Fruit fly (Drosophila melanogaster) whole organism, adult: ENCODE data around the gene Snx27.

Experiments
- CG11617 ChIP-seq: fragments of 200-800 bp; sonication (Bioruptor generic); optimal IDR thresholded peaks from 2 replicates; lab custom pipeline; 2017; ENCODE audit warnings: mild to moderate bottlenecking, missing biosample characterization, missing genetic modification reagents, missing genetic modification characterization
- CG12768 ChIP-seq: fragments of 200-800 bp; sonication (Bioruptor generic); optimal IDR thresholded peaks from 2 replicates; lab custom pipeline; 2017; ENCODE audit warnings: missing biosample characterization, missing genetic modification characterization, mild to moderate bottlenecking, moderate library complexity, missing genetic modification reagents
- CG14711 ChIP-seq: fragments of 200-800 bp; sonication (Bioruptor generic); optimal IDR thresholded peaks from 2 replicates; lab custom pipeline; 2018; ENCODE audit warnings: missing biosample characterization, mild to moderate bottlenecking, missing genetic modification characterization, moderate library complexity
- CG1620 ChIP-seq: fragments of 200-800 bp; sonication (Bioruptor generic); optimal IDR thresholded peaks from 2 replicates; lab custom pipeline; 2016; ENCODE audit warnings: missing biosample characterization, missing genetic modification characterization
- CG33017 ChIP-seq: fragments of 200-800 bp; sonication (Bioruptor generic); optimal IDR thresholded peaks from 2 replicates; lab custom pipeline; 2018; ENCODE audit warnings: missing biosample characterization, mild to moderate bottlenecking, missing genetic modification characterization, moderate library complexity
- CG5204 ChIP-seq: fragments of 200-800 bp; sonication (Bioruptor generic); optimal IDR thresholded peaks from 2 replicates; lab custom pipeline; 2016; ENCODE audit warnings: missing biosample characterization, missing genetic modification characterization
- CG7045 ChIP-seq: fragments of 200-800 bp; sonication (Bioruptor generic); optimal IDR thresholded peaks from 2 replicates; lab custom pipeline; 2017; ENCODE audit warnings: missing biosample characterization, mild to moderate bottlenecking, missing genetic modification characterization
- CG7101 ChIP-seq: fragments of 200-800 bp; sonication (Bioruptor generic); optimal IDR thresholded peaks from 2 replicates; lab custom pipeline; 2018; ENCODE audit warnings: missing biosample characterization, mild to moderate bottlenecking, missing genetic modification characterization, moderate library complexity
- Clk ChIP-seq: fragments of 200-800 bp; sonication (Bioruptor generic); optimal IDR thresholded peaks from 2 replicates; lab custom pipeline; 2017; ENCODE audit warnings: missing biosample characterization, missing genetic modification characterization
- Crg-1 ChIP-seq: fragments of 200-800 bp; sonication (Bioruptor generic); optimal IDR thresholded peaks from 2 replicates; lab custom pipeline; 2016; ENCODE audit warnings: missing biosample characterization, missing genetic modification characterization
- Hr96 ChIP-seq: fragments of 200-800 bp; sonication (Bioruptor generic); optimal IDR thresholded peaks from 2 replicates; lab custom pipeline; 2016; ENCODE audit warnings: missing biosample characterization, missing genetic modification characterization
- Mnt ChIP-seq: fragments of 200-800 bp; sonication (Bioruptor generic); optimal IDR thresholded peaks from 2 replicates; lab custom pipeline; 2016; ENCODE audit warnings: missing biosample characterization, mild to moderate bottlenecking, missing genetic modification characterization
- bab1 ChIP-seq: fragments of 200-800 bp; sonication (Bioruptor generic); optimal IDR thresholded peaks from 3 replicates; lab custom pipeline; 2019; ENCODE audit warnings: missing biosample characterization, mild to moderate bottlenecking, missing genetic modification characterization, moderate library complexity
- cic ChIP-seq: fragments of 200-800 bp; sonication (Bioruptor generic); optimal IDR thresholded peaks from 2 replicates; lab custom pipeline; 2017; ENCODE audit warnings: missing biosample characterization, mild to moderate bottlenecking, missing genetic modification characterization, moderate library complexity
- cnc ChIP-seq, 2 experiments: fragments of >200 bp; optimal IDR thresholded peaks; 2 replicates each; lab custom pipeline; 2017
- kay ChIP-seq: fragments of 200-800 bp; sonication (Bioruptor generic); peaks from one replicate; lab custom pipeline; 2016; ENCODE audit warnings: missing biosample characterization, missing genetic modification characterization, borderline replicate concordance
- ovo ChIP-seq: fragments of 200-800 bp; sonication (Bioruptor generic); optimal IDR thresholded peaks from 2 replicates; lab custom pipeline; 2016; ENCODE audit warnings: missing biosample characterization, missing genetic modification characterization
- pad ChIP-seq: fragments of 200-800 bp; sonication (Bioruptor generic); optimal IDR thresholded peaks from 3 replicates; lab custom pipeline; 2017; ENCODE audit warnings: missing biosample characterization, missing genetic modification characterization, mild to moderate bottlenecking, moderate library complexity, missing genetic modification reagents
- tj ChIP-seq: fragments of 200-800 bp; sonication (Bioruptor generic); optimal IDR thresholded peaks from 3 replicates; lab custom pipeline; 2017; ENCODE audit warnings: missing biosample characterization, mild to moderate bottlenecking, missing genetic modification characterization, moderate library complexity
- toe ChIP-seq: fragments of 200-800 bp; sonication (Bioruptor generic); optimal IDR thresholded peaks from 2 replicates; lab custom pipeline; 2016; ENCODE audit warnings: missing biosample characterization, missing genetic modification characterization

Gene Snx27

dm6 chrX:5705899-5706312, 31.9 kb downstream of the Snx27 start:
- TF ChIP-seq CG14711 (tag; lab: Kevin White, UChicago) (peak; percentile 71), ovo (GFP tag; lab: Kevin White, UChicago) (no peak), CG12768 (GFP tag; lab: Kevin White, UChicago) (peak; percentile 66), Clk (peak; percentile 8), CG5204 (GFP tag; lab: Kevin White, UChicago) (peak; percentile 51), tj (GFP tag; lab: Kevin White, UChicago) (peak; percentile 30), CG1620 (GFP tag; lab: Kevin White, UChicago) (peak; percentile 33), cnc (optimal IDR thresholded peaks at IDR 0.05; lab: Kevin White, UChicago) (no peak), pad (GFP tag; lab: Kevin White, UChicago) (peak; percentile 32), Crg-1 (GFP tag; lab: Kevin White, UChicago) (no peak), cic (GFP tag; lab: Kevin White, UChicago) (peak; percentile 33), CG7101 (peak; percentile 72), Hr96 (GFP tag; lab: Kevin White, UChicago) (peak; percentile 50), CG7045 (GFP tag; lab: Kevin White, UChicago) (peak; percentile 64), Mnt (GFP tag; lab: Kevin White, UChicago) (peak; percentile 39), CG11617 (GFP tag; lab: Kevin White, UChicago) (peak; percentile 38), CG33017 (peak; percentile 74), bab1 (GFP tag; lab: Kevin White, UChicago) (no peak), toe (GFP tag; lab: Kevin White, UChicago) (peak; percentile 34), kay (GFP tag; lab: Kevin White, UChicago) (peak; percentile 29)

dm6 chrX:5705097-5705496, 32.7 kb downstream of the Snx27 start:
- TF ChIP-seq Hr96 (GFP tag; lab: Kevin White, UChicago) (no peak), CG1620 (GFP tag; lab: Kevin White, UChicago) (no peak), ovo (GFP tag; lab: Kevin White, UChicago) (no peak), Mnt (GFP tag; lab: Kevin White, UChicago) (no peak), cic (GFP tag; lab: Kevin White, UChicago) (no peak), CG11617 (GFP tag; lab: Kevin White, UChicago) (no peak), CG7045 (GFP tag; lab: Kevin White, UChicago) (no peak), Clk (no peak), Crg-1 (GFP tag; lab: Kevin White, UChicago) (no peak), toe (GFP tag; lab: Kevin White, UChicago) (no peak), cnc (optimal IDR thresholded peaks at IDR 0.05; lab: Kevin White, UChicago) (no peak), kay (GFP tag; lab: Kevin White, UChicago) (no peak), pad (GFP tag; lab: Kevin White, UChicago) (no peak)

- TF ChIP-seq Clk (no peak), CG7101 (no peak), Mnt (GFP tag; lab: Kevin White, UChicago) (no peak), CG1620 (GFP tag; lab: Kevin White, UChicago) (no peak), ovo (GFP tag; lab: Kevin White, UChicago) (no peak), bab1 (GFP tag; lab: Kevin White, UChicago) (no peak)
Observed at dm6 chrX:5699824-5700498, 37.9 kb downstream of the Snx27 start.

- no peak for TF ChIP-seq ovo (GFP tag; lab: Kevin White, UChicago)
- TF ChIP-seq CG12768 (GFP tag; lab: Kevin White, UChicago) = no peak
- TF ChIP-seq tj (GFP tag; lab: Kevin White, UChicago) = peak; percentile 7
- TF ChIP-seq CG7045 (GFP tag; lab: Kevin White, UChicago) = peak; percentile 18
- peak; percentile 26 for TF ChIP-seq CG14711 (tag; lab: Kevin White, UChicago)
- no peak for TF ChIP-seq Mnt (GFP tag; lab: Kevin White, UChicago)
- TF ChIP-seq bab1 (GFP tag; lab: Kevin White, UChicago) = no peak
- TF ChIP-seq pad (GFP tag; lab: Kevin White, UChicago) = no peak
- peak; percentile 39 for TF ChIP-seq CG7101
- no peak for TF ChIP-seq kay (GFP tag; lab: Kevin White, UChicago)
- TF ChIP-seq Hr96 (GFP tag; lab: Kevin White, UChicago) = peak; percentile 6
- TF ChIP-seq cnc (optimal IDR thresholded peaks at IDR 0.05; lab: Kevin White, UChicago) = no peak
- no peak for TF ChIP-seq cic (GFP tag; lab: Kevin White, UChicago)
- peak; percentile 18 for TF ChIP-seq CG33017
- peak; percentile 19 for TF ChIP-seq CG1620 (GFP tag; lab: Kevin White, UChicago)
- TF ChIP-seq toe (GFP tag; lab: Kevin White, UChicago) = no peak
- no peak for TF ChIP-seq CG5204 (GFP tag; lab: Kevin White, UChicago)
- no peak for TF ChIP-seq Crg-1 (GFP tag; lab: Kevin White, UChicago)
- no peak for TF ChIP-seq Clk
- peak; percentile 50 for TF ChIP-seq CG11617 (GFP tag; lab: Kevin White, UChicago)
Observed at dm6 chrX:5698087-5698727, 39.6 kb downstream of the Snx27 start, which contains the start of gene AdamTS-B. Gene AdamTS-B, plus strand, starts transcription at chrX:5698557.

dm6 chrX:5696436-5697022, 41.3 kb downstream of the Snx27 start:
- peak; percentile 51 for TF ChIP-seq tj (GFP tag; lab: Kevin White, UChicago)
- TF ChIP-seq Crg-1 (GFP tag; lab: Kevin White, UChicago) = peak; percentile 56
- TF ChIP-seq CG33017 = peak; percentile 58
- TF ChIP-seq toe (GFP tag; lab: Kevin White, UChicago) = peak; percentile 74
- peak; percentile 48 for TF ChIP-seq CG1620 (GFP tag; lab: Kevin White, UChicago)
- TF ChIP-seq CG11617 (GFP tag; lab: Kevin White, UChicago) = peak; percentile 59
- TF ChIP-seq kay (GFP tag; lab: Kevin White, UChicago) = no peak
- TF ChIP-seq Clk = peak; percentile 36
- TF ChIP-seq Mnt (GFP tag; lab: Kevin White, UChicago) = peak; percentile 26
- TF ChIP-seq ovo (GFP tag; lab: Kevin White, UChicago) = no peak
- peak; percentile 55 for TF ChIP-seq CG7045 (GFP tag; lab: Kevin White, UChicago)
- peak; percentile 59 for TF ChIP-seq CG12768 (GFP tag; lab: Kevin White, UChicago)
- TF ChIP-seq pad (GFP tag; lab: Kevin White, UChicago) = peak; percentile 15
- peak; percentile 81 for TF ChIP-seq Hr96 (GFP tag; lab: Kevin White, UChicago)
- TF ChIP-seq CG7101 = peak; percentile 70
- TF ChIP-seq CG5204 (GFP tag; lab: Kevin White, UChicago) = peak; percentile 69
- no peak for TF ChIP-seq cnc (optimal IDR thresholded peaks at IDR 0.05; lab: Kevin White, UChicago)
- TF ChIP-seq cic (GFP tag; lab: Kevin White, UChicago) = peak; percentile 29
- TF ChIP-seq CG14711 (tag; lab: Kevin White, UChicago) = peak; percentile 64
- no peak for TF ChIP-seq bab1 (GFP tag; lab: Kevin White, UChicago)
